Fruit fly (Drosophila melanogaster) whole organism, embryonic: Measurements from ENCODE around the gene pigs.

Experiments used
- Ada2b ChIP-seq: fragments of 200-800 bp; sonication (Bioruptor generic); IDR thresholded peaks from 2 replicates; pipeline ENCODE4 v1.3.6; 2022; ENCODE audit warnings: missing biosample characterization, missing genetic modification characterization
- CG10959 ChIP-seq: fragments of 200-800 bp; sonication (Bioruptor generic); IDR thresholded peaks from 2 replicates; pipeline ENCODE4 v1.3.6; 2022; ENCODE audit warnings: missing biosample characterization, missing genetic modification characterization
- CG10979 ChIP-seq: fragments of 200-800 bp; sonication (Bioruptor generic); optimal IDR thresholded peaks from 2 replicates; lab custom pipeline; 2018; ENCODE audit warnings: missing biosample characterization, mild to moderate bottlenecking, missing genetic modification characterization, moderate library complexity
- CG11247 ChIP-seq: fragments of 200-800 bp; sonication (Bioruptor generic); IDR thresholded peaks from 2 replicates; pipeline ENCODE4 v1.3.6; 2022; ENCODE audit warnings: missing biosample characterization, missing genetic modification characterization
- CG11560 ChIP-seq: fragments of 200-800 bp; sonication (Bioruptor generic); IDR thresholded peaks from 3 replicates; pipeline ENCODE4 v1.3.6; 2022; ENCODE audit warnings: missing biosample characterization, missing genetic modification characterization
- CG13775 ChIP-seq: fragments of 200-800 bp; sonication (Bioruptor generic); optimal IDR thresholded peaks from 3 replicates; lab custom pipeline; 2017; ENCODE audit warnings: missing biosample characterization, mild to moderate bottlenecking, missing genetic modification characterization
- CG1603 ChIP-seq: fragments of 200-800 bp; sonication (Bioruptor generic); optimal IDR thresholded peaks from 2 replicates; lab custom pipeline; 2019; ENCODE audit warnings: missing biosample characterization, mild to moderate bottlenecking, missing genetic modification characterization, moderate library complexity
- CG16779 ChIP-seq: fragments of 200-800 bp; sonication (Bioruptor generic); IDR thresholded peaks from 2 replicates; pipeline ENCODE4 v1.3.6; 2022; ENCODE audit warnings: missing biosample characterization, missing genetic modification characterization
- CG17385 ChIP-seq: fragments of 200-800 bp; sonication (Bioruptor generic); optimal IDR thresholded peaks from 3 replicates; lab custom pipeline; 2018; ENCODE audit warnings: missing biosample characterization, mild to moderate bottlenecking, missing genetic modification characterization
- CG1792 ChIP-seq: fragments of 200-800 bp; sonication (Bioruptor generic); optimal IDR thresholded peaks from 2 replicates; lab custom pipeline; 2016; ENCODE audit warnings: missing biosample characterization, missing genetic modification characterization
- CG18262 ChIP-seq: fragments of 200-800 bp; optimal IDR thresholded peaks from 3 replicates; lab custom pipeline; 2019; ENCODE audit warnings: missing biosample characterization, mild to moderate bottlenecking, missing genetic modification characterization, moderate library complexity
- CG2678 ChIP-seq: fragments of 200-800 bp; sonication (Bioruptor generic); optimal IDR thresholded peaks from 3 replicates; lab custom pipeline; 2019; ENCODE audit warnings: missing biosample characterization, mild to moderate bottlenecking, missing genetic modification characterization, moderate library complexity
- CG4282 ChIP-seq: fragments of 200-800 bp; sonication (Bioruptor generic); optimal IDR thresholded peaks from 2 replicates; lab custom pipeline; 2016; ENCODE audit warnings: missing biosample characterization, missing genetic modification characterization
- CG5180 ChIP-seq: fragments of 200-800 bp; sonication (Bioruptor generic); optimal IDR thresholded peaks from 3 replicates; lab custom pipeline; 2017; ENCODE audit warnings: missing biosample characterization, missing genetic modification characterization, mild to moderate bottlenecking, moderate library complexity, missing genetic modification reagents
- CG6791 ChIP-seq: fragments of 200-800 bp; sonication (Bioruptor generic); IDR thresholded peaks from 3 replicates; pipeline ENCODE4 v1.3.6; 2022; ENCODE audit warnings: missing biosample characterization, missing genetic modification characterization; ENCODE audit not compliant: partially characterized antibody
- CG7271 ChIP-seq: fragments of 200-800 bp; sonication (Bioruptor generic); optimal IDR thresholded peaks from 2 replicates; lab custom pipeline; 2018; ENCODE audit warnings: missing biosample characterization, mild to moderate bottlenecking, missing genetic modification characterization, moderate library complexity
- CG8478 ChIP-seq: fragments of >200 bp; optimal IDR thresholded peaks from 2 replicates; lab custom pipeline; 2018
- CG8765 ChIP-seq: fragments of 200-800 bp; sonication (Bioruptor generic); IDR thresholded peaks from 2 replicates; pipeline ENCODE4 v1.3.6; 2022; ENCODE audit warnings: missing biosample characterization, missing genetic modification characterization
- D19B ChIP-seq: fragments of 200-800 bp; sonication (Bioruptor generic); optimal IDR thresholded peaks from 2 replicates; lab custom pipeline; 2017; ENCODE audit warnings: missing biosample characterization, mild to moderate bottlenecking, missing genetic modification characterization
- Dbx ChIP-seq: fragments of 200-800 bp; sonication (Bioruptor generic); IDR thresholded peaks from 3 replicates; pipeline ENCODE4 v1.3.6; 2022; ENCODE audit warnings: missing biosample characterization, missing genetic modification characterization
- Dll ChIP-seq: fragments of 200-800 bp; sonication (Bioruptor generic); IDR thresholded peaks from 4 replicates; pipeline ENCODE4 v1.3.6; 2022; ENCODE audit warnings: missing biosample characterization, missing genetic modification characterization; ENCODE audit not compliant: partially characterized antibody
- Elba2 ChIP-seq: fragments of 200-800 bp; sonication (Bioruptor generic); optimal IDR thresholded peaks from 3 replicates; lab custom pipeline; 2016; ENCODE audit warnings: missing biosample characterization, missing genetic modification characterization
- Ets65A ChIP-seq: fragments of 200-800 bp; sonication (Bioruptor generic); peaks from one replicate; lab custom pipeline; 2016; ENCODE audit warnings: missing biosample characterization, missing genetic modification characterization
- Fer1 ChIP-seq: fragments of 200-800 bp; sonication (Bioruptor generic); optimal IDR thresholded peaks from 2 replicates; lab custom pipeline; 2017; ENCODE audit warnings: missing biosample characterization, mild to moderate bottlenecking, missing genetic modification characterization
- Fer2 ChIP-seq: fragments of 200-800 bp; sonication (Bioruptor generic); optimal IDR thresholded peaks from 2 replicates; lab custom pipeline; 2018; ENCODE audit warnings: missing biosample characterization, mild to moderate bottlenecking, missing genetic modification characterization, moderate library complexity
- Gug ChIP-seq: fragments of 200-800 bp; sonication (Bioruptor generic); IDR thresholded peaks from 4 replicates; pipeline ENCODE4 v1.3.6; 2022; ENCODE audit warnings: missing biosample characterization, missing genetic modification characterization
- Lim3 ChIP-seq: fragments of 200-800 bp; sonication (Bioruptor generic); IDR thresholded peaks from 2 replicates; pipeline ENCODE4 v1.3.6; 2022; ENCODE audit warnings: missing biosample characterization, missing genetic modification characterization
- MTF-1 ChIP-seq: fragments of 200-800 bp; sonication (Bioruptor generic); optimal IDR thresholded peaks from 2 replicates; lab custom pipeline; 2018; ENCODE audit warnings: missing biosample characterization, mild to moderate bottlenecking, missing genetic modification characterization, borderline replicate concordance
- Optix ChIP-seq: fragments of 200-800 bp; sonication (Bioruptor generic); IDR thresholded peaks from 3 replicates; pipeline ENCODE4 v1.3.6; 2022; ENCODE audit warnings: missing biosample characterization, missing genetic modification characterization
- Rx ChIP-seq: fragments of 200-800 bp; sonication (Bioruptor generic); IDR thresholded peaks from 2 replicates; pipeline ENCODE4 v1.3.6; 2022; ENCODE audit warnings: missing biosample characterization, missing genetic modification characterization
- bsh ChIP-seq, 2 experiments: fragments of 200-800 bp; sonication (Bioruptor generic); optimal IDR thresholded peaks; 2 replicates each; lab custom pipeline; 2017 to 2018; ENCODE audit warnings: mild to moderate bottlenecking in 2 of 2, missing biosample characterization in 2 of 2, missing genetic modification characterization in 2 of 2, moderate library complexity in 1 of 2
- btn ChIP-seq: fragments of 200-800 bp; sonication (Bioruptor generic); optimal IDR thresholded peaks from 2 replicates; lab custom pipeline; 2016; ENCODE audit warnings: missing biosample characterization, missing genetic modification characterization
- chn ChIP-seq: fragments of 200-800 bp; sonication (Bioruptor generic); optimal IDR thresholded peaks from 2 replicates; lab custom pipeline; 2016; ENCODE audit warnings: missing biosample characterization, missing genetic modification characterization
- eve ChIP-seq, 2 experiments: fragments of >200 bp; optimal IDR thresholded peaks; 2 replicates each; lab custom pipeline; 2017; ENCODE audit warnings: missing biosample characterization in 2 of 2, missing genetic modification characterization in 2 of 2
- gfzf ChIP-seq: fragments of 200-800 bp; sonication (Bioruptor generic); optimal IDR thresholded peaks from 2 replicates; lab custom pipeline; 2016; ENCODE audit warnings: missing biosample characterization, mild to moderate bottlenecking, missing genetic modification characterization, moderate library complexity
- gsb-n ChIP-seq: fragments of 200-800 bp; sonication (Bioruptor generic); optimal IDR thresholded peaks from 3 replicates; lab custom pipeline; 2018; ENCODE audit warnings: missing biosample characterization, mild to moderate bottlenecking, missing genetic modification characterization
- her ChIP-seq: fragments of 200-800 bp; sonication (Bioruptor generic); optimal IDR thresholded peaks from 2 replicates; lab custom pipeline; 2016; ENCODE audit warnings: missing biosample characterization, missing genetic modification characterization
- hkb ChIP-seq, 2 experiments: fragments of 200-800 bp in 1 of 2; fragments of >200 bp in 1 of 2; sonication (Bioruptor generic) in 1 of 2; IDR thresholded peaks in 1 of 2; optimal IDR thresholded peaks in 1 of 2; 2 replicates each; pipeline versions ENCODE4 v1.3.6 to Lab custom; 2017 to 2022; ENCODE audit warnings: missing biosample characterization in 1 of 2, missing genetic modification characterization in 1 of 2
- knrl ChIP-seq: fragments of 200-800 bp; sonication (Bioruptor generic); IDR thresholded peaks from 3 replicates; pipeline ENCODE4 v1.3.6; 2022; ENCODE audit warnings: missing biosample characterization, missing genetic modification characterization; ENCODE audit not compliant: partially characterized antibody
- mam ChIP-seq: fragments of 200-800 bp; sonication (Bioruptor generic); optimal IDR thresholded peaks from 3 replicates; lab custom pipeline; 2016; ENCODE audit warnings: missing biosample characterization, missing genetic modification characterization
- mld ChIP-seq: fragments of 200-800 bp; sonication (Bioruptor generic); IDR thresholded peaks from 3 replicates; pipeline ENCODE4 v1.3.6; 2022; ENCODE audit warnings: missing biosample characterization, missing genetic modification characterization; ENCODE audit not compliant: partially characterized antibody
- org-1 ChIP-seq: fragments of 200-800 bp; sonication (Bioruptor generic); optimal IDR thresholded peaks from 2 replicates; lab custom pipeline; 2017; ENCODE audit warnings: missing biosample characterization, missing genetic modification characterization
- pan ChIP-seq, 4 experiments: fragments of >200 bp in 3 of 4; fragments of 200-800 bp in 1 of 4; sonication (Bioruptor generic) in 1 of 4; optimal IDR thresholded peaks in 3 of 4; IDR thresholded peaks in 1 of 4; 2 replicates each; pipeline versions ENCODE4 v1.3.6 to Lab custom; 2017 to 2022; ENCODE audit warnings: missing biosample characterization in 2 of 4, missing genetic modification characterization in 2 of 4, mixed read lengths in 1 of 4
- pum ChIP-seq: fragments of 200-800 bp; sonication (Bioruptor generic); optimal IDR thresholded peaks from 2 replicates; lab custom pipeline; 2016; ENCODE audit warnings: missing biosample characterization, missing genetic modification characterization
- sd ChIP-seq: fragments of 200-800 bp; sonication (Bioruptor generic); optimal IDR thresholded peaks from 3 replicates; lab custom pipeline; 2018; ENCODE audit warnings: missing biosample characterization, mild to moderate bottlenecking, missing genetic modification characterization, moderate library complexity
- stc ChIP-seq: fragments of 200-800 bp; sonication (Bioruptor generic); IDR thresholded peaks from 2 replicates; pipeline ENCODE4 v1.3.6; 2022; ENCODE audit warnings: missing biosample characterization, missing genetic modification characterization
- tio ChIP-seq: fragments of 200-800 bp; sonication (Bioruptor generic); optimal IDR thresholded peaks from 2 replicates; lab custom pipeline; 2017; ENCODE audit warnings: missing biosample characterization, missing genetic modification characterization, inconsistent platforms
- tll ChIP-seq, 2 experiments: fragments of 200-800 bp in 1 of 2; fragments of >200 bp in 1 of 2; sonication (Bioruptor generic) in 1 of 2; optimal IDR thresholded peaks; 2 replicates each; lab custom pipeline; 2017 to 2019; ENCODE audit warnings: missing biosample characterization in 2 of 2, missing genetic modification characterization in 2 of 2, mild to moderate bottlenecking in 1 of 2, moderate library complexity in 1 of 2
- z ChIP-seq: fragments of 200-800 bp; sonication (Bioruptor generic); IDR thresholded peaks from 3 replicates; pipeline ENCODE4 v1.3.6; 2022; ENCODE audit warnings: missing biosample characterization, missing genetic modification characterization
- zfh2 ChIP-seq: fragments of 200-800 bp; sonication (Bioruptor generic); optimal IDR thresholded peaks from 2 replicates; lab custom pipeline; 2016; ENCODE audit warnings: missing biosample characterization, missing genetic modification characterization

pigs gene

dm6 chrX:6599233-6599632, 629 bp upstream of the pigs start (continued):
- peak; percentile 80 for TF ChIP-seq Optix (GFP tag; lab: Robert Waterston, UW)
- TF ChIP-seq z (GFP tag; lab: Robert Waterston, UW), result peak; percentile 76
- TF ChIP-seq CG10959 (GFP tag; lab: Robert Waterston, UW), result peak; percentile 75
- peak; percentile 85 for TF ChIP-seq D19B (GFP tag; lab: Kevin White, UChicago)
- TF ChIP-seq gsb-n (tag; lab: Kevin White, UChicago), result no peak
- peak; percentile 18 for TF ChIP-seq org-1 (GFP tag; lab: Kevin White, UChicago)
- peak; percentile 91 for TF ChIP-seq CG16779
- peak; percentile 88 for TF ChIP-seq CG11560 (tag; lab: Robert Waterston, UW)
- peak; percentile 30; the same call in 1 of the 3 replicates for TF ChIP-seq knrl (GFP tag; lab: Robert Waterston, UW)
- TF ChIP-seq CG11247 (GFP tag; lab: Robert Waterston, UW), result peak; percentile 98
- TF ChIP-seq Gug (GFP tag; lab: Robert Waterston, UW), result peak; percentile 96
- peak; percentile 98 for TF ChIP-seq stc (GFP tag; lab: Robert Waterston, UW)
- TF ChIP-seq CG5180, result peak; percentile 54
- no peak for TF ChIP-seq zfh2 (GFP tag; lab: Kevin White, UChicago)
- TF ChIP-seq eve (GFP tag; optimal IDR thresholded peaks at IDR 0.05; lab: Kevin White, UChicago), result no peak
- TF ChIP-seq bsh (GFP tag; optimal IDR thresholded peaks at IDR 0.05; lab: Kevin White, UChicago), result peak; percentile 70 to 90
- peak; percentile 87 for TF ChIP-seq CG17385 (GFP tag; lab: Kevin White, UChicago)
- peak; percentile 59 for TF ChIP-seq CG1603
- peak; percentile 98 for TF ChIP-seq Dbx (GFP tag; lab: Robert Waterston, UW)
- TF ChIP-seq mld (GFP tag; lab: Robert Waterston, UW), result no peak
- no peak for TF ChIP-seq Dll (GFP tag; lab: Robert Waterston, UW)
- peak; percentile 66 for TF ChIP-seq CG13775 (GFP tag; lab: Kevin White, UChicago)
- peak; percentile 98 for TF ChIP-seq Rx (GFP tag; lab: Robert Waterston, UW)
- peak; percentile 76 for TF ChIP-seq CG1792 (GFP tag; lab: Kevin White, UChicago)
- TF ChIP-seq CG4282 (GFP tag; lab: Kevin White, UChicago), result no peak
- TF ChIP-seq Fer2 (tag; lab: Kevin White, UChicago), result peak; percentile 81
- TF ChIP-seq pum (GFP tag; lab: Kevin White, UChicago), result peak; percentile 84
- TF ChIP-seq CG8478 (lab: Kevin White, UChicago), result no peak
- TF ChIP-seq CG7271 (tag; lab: Kevin White, UChicago), result peak; percentile 65
- no peak for TF ChIP-seq Elba2 (GFP tag; lab: Kevin White, UChicago)
- no peak for TF ChIP-seq hkb (optimal IDR thresholded peaks at IDR 0.05; lab: Kevin White, UChicago)
- peak; percentile 98 for TF ChIP-seq hkb (GFP tag; IDR thresholded peaks at IDR 0.05; lab: Robert Waterston, UW)
- peak; percentile 93 for TF ChIP-seq CG2678 (tag; lab: Kevin White, UChicago)
- TF ChIP-seq Fer1 (GFP tag; lab: Kevin White, UChicago), result peak; percentile 85
- TF ChIP-seq sd (tag; lab: Kevin White, UChicago), result no peak
- peak; percentile 76 for TF ChIP-seq her
- TF ChIP-seq CG8765 (GFP tag; lab: Robert Waterston, UW), result peak; percentile 96
- TF ChIP-seq CG10979 (tag; lab: Kevin White, UChicago), result peak; percentile 80
- TF ChIP-seq btn (GFP tag; lab: Kevin White, UChicago), result peak; percentile 50
- TF ChIP-seq tio (GFP tag; lab: Kevin White, UChicago), result no peak
- peak; percentile 81 for TF ChIP-seq CG18262 (tag; lab: Kevin White, UChicago)
- TF ChIP-seq tll (GFP tag; optimal IDR thresholded peaks at IDR 0.05; lab: Kevin White, UChicago), result no peak
- peak; percentile 98 for TF ChIP-seq Ada2b
- TF ChIP-seq pan (optimal IDR thresholded peaks at IDR 0.05; lab: Kevin White, UChicago), result no peak
- peak in 1 of 2 experiments; percentile 99 for TF ChIP-seq pan (GFP tag; optimal IDR thresholded peaks at IDR 0.05 in 1 of 2, IDR thresholded peaks at IDR 0.05 in 1 of 2)
- TF ChIP-seq Lim3 (GFP tag; lab: Robert Waterston, UW), result peak; percentile 88
- peak; percentile 50; the same call in 1 of the 3 replicates for TF ChIP-seq CG6791
- peak; percentile 20 for TF ChIP-seq gfzf (GFP tag; lab: Kevin White, UChicago)
- no peak for TF ChIP-seq chn (GFP tag; lab: Kevin White, UChicago)
- peak; percentile 74 for TF ChIP-seq MTF-1
- peak; percentile 95 for TF ChIP-seq Ets65A (GFP tag; lab: Kevin White, UChicago)
- peak; percentile 94 for TF ChIP-seq mam (GFP tag; lab: Kevin White, UChicago)
